Comparison of ENCODE assay signal across 3 fruit fly cellular contexts in the genomic region with DNA sequence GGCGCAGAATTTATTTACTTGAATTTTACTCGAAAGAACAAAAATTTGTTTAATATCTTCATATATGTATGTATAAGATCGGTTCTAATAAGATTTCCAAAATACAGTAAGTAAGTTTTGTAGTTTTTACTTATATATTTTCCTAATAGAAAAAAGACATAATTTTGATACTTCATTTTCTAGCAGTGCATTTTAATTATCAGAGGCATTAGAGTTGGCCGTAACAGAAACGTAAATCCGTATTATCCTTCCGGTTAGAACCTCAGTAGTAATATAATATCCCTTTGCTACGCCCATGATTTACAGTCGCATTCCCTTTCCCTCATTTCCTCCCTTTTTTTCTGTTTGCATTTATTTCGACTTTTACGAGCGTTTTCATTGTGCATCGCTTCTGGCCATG.
TF ChIP-seq lines count a peak whose summit lies in the region.

No protein-coding gene starts in this region.

TF ChIP-seq in whole organism, prepupa, 60 proteins besides CTCF, POLR2A, EP300 and RAD21 (continues in another document):
- TF ChIP-seq CG8632 (GFP tag; optimal IDR thresholded peaks at IDR 0.05; lab: Kevin White, UChicago) = no peak
- no peak for TF ChIP-seq CG6163 (GFP tag; IDR thresholded peaks at IDR 0.05; lab: Robert Waterston, UW)
- TF ChIP-seq Sox102F (GFP tag; optimal IDR thresholded peaks at IDR 0.05; lab: Kevin White, UChicago) = peak; percentile 5
- TF ChIP-seq CG1621 (tag; optimal IDR thresholded peaks at IDR 0.05; lab: Kevin White, UChicago) = no peak
- no peak for TF ChIP-seq CG32006 (GFP tag; optimal IDR thresholded peaks at IDR 0.05; lab: Kevin White, UChicago)
- TF ChIP-seq CG10631 (GFP tag; optimal IDR thresholded peaks at IDR 0.05; lab: Kevin White, UChicago) = peak; percentile 5
- no peak for TF ChIP-seq CG3032 (tag; optimal IDR thresholded peaks at IDR 0.05; lab: Kevin White, UChicago)
- TF ChIP-seq Eip93F (GFP tag; optimal IDR thresholded peaks at IDR 0.05; lab: Kevin White, UChicago) = no peak
- no peak for TF ChIP-seq spab (GFP tag; optimal IDR thresholded peaks at IDR 0.05; lab: Kevin White, UChicago)
- TF ChIP-seq topi (GFP tag; optimal IDR thresholded peaks at IDR 0.05; lab: Kevin White, UChicago) = peak; percentile 48
- no peak for TF ChIP-seq CG6276 (GFP tag; optimal IDR thresholded peaks at IDR 0.05; lab: Kevin White, UChicago)
- no peak for TF ChIP-seq CG6854 (GFP tag; optimal IDR thresholded peaks at IDR 0.05; lab: Kevin White, UChicago)
- TF ChIP-seq dsx (GFP tag; optimal IDR thresholded peaks at IDR 0.05; lab: Kevin White, UChicago; ENCODE audit: poor library complexity, severe bottlenecking) = no peak
- no peak for TF ChIP-seq CG10669 (GFP tag; optimal IDR thresholded peaks at IDR 0.05; lab: Kevin White, UChicago)
- no peak for TF ChIP-seq fd59A (GFP tag; optimal IDR thresholded peaks at IDR 0.05; lab: Kevin White, UChicago)
- TF ChIP-seq Hr4 (GFP tag; optimal IDR thresholded peaks at IDR 0.05; lab: Kevin White, UChicago) = no peak
- TF ChIP-seq Ets96B (tag; optimal IDR thresholded peaks at IDR 0.05; lab: Kevin White, UChicago) = no peak
- TF ChIP-seq eg (GFP tag; IDR thresholded peaks at IDR 0.05; lab: Robert Waterston, UW) = no peak
- TF ChIP-seq CG8319 (GFP tag; optimal IDR thresholded peaks at IDR 0.05; lab: Kevin White, UChicago) = peak; percentile 1
- no peak for TF ChIP-seq vri (GFP tag; optimal IDR thresholded peaks at IDR 0.05; lab: Kevin White, UChicago)
- no peak for TF ChIP-seq CG34406 (GFP tag; optimal IDR thresholded peaks at IDR 0.05; lab: Kevin White, UChicago)
- TF ChIP-seq fkh (GFP tag; optimal IDR thresholded peaks at IDR 0.05; lab: Kevin White, UChicago) = no peak
- TF ChIP-seq Smox (GFP tag; optimal IDR thresholded peaks at IDR 0.05; lab: Kevin White, UChicago) = peak; percentile 50
- peak; percentile 76 for TF ChIP-seq svp (GFP tag; lab: Kevin White, UChicago)
- no peak for TF ChIP-seq salr (GFP tag; optimal IDR thresholded peaks at IDR 0.05; lab: Kevin White, UChicago)
- no peak for TF ChIP-seq CG9139 (GFP tag; optimal IDR thresholded peaks at IDR 0.05; lab: Kevin White, UChicago)
- TF ChIP-seq CG11294 (GFP tag; IDR thresholded peaks at IDR 0.05; lab: Robert Waterston, UW) = no peak
- no peak for TF ChIP-seq ss (GFP tag; optimal IDR thresholded peaks at IDR 0.05; lab: Kevin White, UChicago)
- TF ChIP-seq Ets21C (GFP tag; optimal IDR thresholded peaks at IDR 0.05; lab: Kevin White, UChicago) = no peak
- no peak for TF ChIP-seq CG7368 (GFP tag; optimal IDR thresholded peaks at IDR 0.05; lab: Kevin White, UChicago)
- no peak for TF ChIP-seq Gug (GFP tag; IDR thresholded peaks at IDR 0.05; lab: Robert Waterston, UW)

TF ChIP-seq in whole organism, pupa, 21 proteins besides CTCF, POLR2A, EP300 and RAD21:
- TF ChIP-seq Ets98B (GFP tag; IDR thresholded peaks at IDR 0.05; lab: Robert Waterston, UW) = no peak
- TF ChIP-seq CG8159 (tag; optimal IDR thresholded peaks at IDR 0.05; lab: Kevin White, UChicago) = peak; percentile 19

TF ChIP-seq in whole organism, wandering third instar larva, 38 proteins besides CTCF, POLR2A, EP300 and RAD21:
- TF ChIP-seq foxo (GFP tag; optimal IDR thresholded peaks at IDR 0.05; lab: Kevin White, UChicago) = peak in 1 of 2 experiments; percentile 26
- TF ChIP-seq psq (GFP tag; optimal IDR thresholded peaks at IDR 0.05; lab: Kevin White, UChicago) = no peak
- peak; percentile 16 for TF ChIP-seq OdsH (GFP tag; optimal IDR thresholded peaks at IDR 0.05; lab: Kevin White, UChicago)
- TF ChIP-seq h (GFP tag; optimal IDR thresholded peaks at IDR 0.05; lab: Kevin White, UChicago) = peak; percentile 4
- no peak for TF ChIP-seq dsf (GFP tag; optimal IDR thresholded peaks at IDR 0.05; lab: Kevin White, UChicago; ENCODE audit: borderline replicate concordance)
- TF ChIP-seq dl (GFP tag; optimal IDR thresholded peaks at IDR 0.05; lab: Kevin White, UChicago; ENCODE audit: insufficient read depth in 1 of 2, partially characterized antibody in 2 of 2) = no peak
- peak; percentile 18 for TF ChIP-seq fru (GFP tag; optimal IDR thresholded peaks at IDR 0.05; lab: Kevin White, UChicago)
- TF ChIP-seq ey (GFP tag; optimal IDR thresholded peaks at IDR 0.05; lab: Kevin White, UChicago) = peak; percentile 15
- TF ChIP-seq br (GFP tag; optimal IDR thresholded peaks at IDR 0.05; lab: Kevin White, UChicago) = no peak
- TF ChIP-seq Vsx2 (GFP tag; optimal IDR thresholded peaks at IDR 0.05; lab: Kevin White, UChicago; ENCODE audit: partially characterized antibody) = no peak
- peak; percentile 12 for TF ChIP-seq Sp1 (GFP tag; optimal IDR thresholded peaks at IDR 0.05; lab: Kevin White, UChicago)
